Worm (Caenorhabditis elegans): Measurements from ENCODE around the gene C54D10.9.

DNA sequence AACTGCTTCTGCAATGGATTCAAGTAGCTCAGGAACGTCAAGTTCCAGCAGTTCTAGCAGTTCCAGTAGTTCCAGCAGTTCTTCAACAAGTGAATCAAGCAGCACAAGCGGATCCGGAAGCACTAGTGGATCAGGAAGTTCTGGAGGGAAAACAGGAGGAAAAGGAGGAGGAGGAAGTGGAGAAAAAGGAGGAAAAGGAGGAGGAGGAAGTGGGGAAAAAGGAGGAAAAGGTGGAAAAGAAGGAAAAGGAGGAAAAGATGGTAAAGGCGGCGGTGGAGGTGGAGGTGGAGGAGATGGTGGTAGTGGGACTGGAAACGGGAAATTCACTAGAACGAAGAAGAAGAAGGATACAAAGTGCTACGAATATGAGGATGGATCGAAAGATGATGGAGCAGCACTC is 40.4 kb upstream of the C54D10.9 start:
- TF ChIP-seq unc-62 (GFP tag; optimal IDR thresholded peaks at IDR 0.05), result no peak
- no peak for TF ChIP-seq drap-1 (GFP tag; optimal IDR thresholded peaks at IDR 0.05)
- no peak for TF ChIP-seq ztf-11 (tag; optimal IDR thresholded peaks at IDR 0.05)
- TF ChIP-seq nhr-28 (tag; optimal IDR thresholded peaks at IDR 0.05), result no peak
